Worm (Caenorhabditis elegans): ENCODE data around the gene F49C12.2.

F49C12.2 gene

ce11 chrIV:9333007-9333406 is 34.0 kb upstream of the F49C12.2 start:
- no peak for TF ChIP-seq K09A11.1 (tag; optimal IDR thresholded peaks at IDR 0.05; ENCODE audit: insufficient read depth)
- peak; percentile 49 for TF ChIP-seq elt-2 (tag; optimal IDR thresholded peaks at IDR 0.05)

- TF ChIP-seq unc-55 (GFP tag; optimal IDR thresholded peaks at IDR 0.05) (no peak), F13H6.1 (tag; optimal IDR thresholded peaks at IDR 0.05) (no peak), mec-3 (tag; optimal IDR thresholded peaks at IDR 0.05; ENCODE audit: borderline replicate concordance) (no peak), zip-5 (tag; optimal IDR thresholded peaks at IDR 0.05) (no peak), fkh-6 (tag; optimal IDR thresholded peaks at IDR 0.05) (no peak), fkh-10 (GFP tag; optimal IDR thresholded peaks at IDR 0.05) (no peak), nhr-11 (tag; optimal IDR thresholded peaks at IDR 0.05) (no peak), Y22D7AL.16 (tag; optimal IDR thresholded peaks at IDR 0.05) (no peak), fax-1 (tag; optimal IDR thresholded peaks at IDR 0.05) (no peak), nhr-232 (tag; optimal IDR thresholded peaks at IDR 0.05) (no peak), tbx-2 (tag; optimal IDR thresholded peaks at IDR 0.05) (no peak)
Measured at ce11 chrIV:9330755-9331154, 31.7 kb upstream of the F49C12.2 start, which contains the start of gene nspg-7.1. Gene nspg-7.1 (minus strand): TSS chrIV:9330855.

ce11 chrIV:9327706-9328105 is 28.7 kb upstream of the F49C12.2 start, which contains the start of gene clec-183:
Gene clec-183 (plus strand): TSS chrIV:9328006.
- no peak for TF ChIP-seq elt-2 (tag; optimal IDR thresholded peaks at IDR 0.05)

- TF ChIP-seq mec-3 (tag; optimal IDR thresholded peaks at IDR 0.05; ENCODE audit: borderline replicate concordance) (no peak), ceh-2 (tag; optimal IDR thresholded peaks at IDR 0.05) (no peak), fax-1 (tag; optimal IDR thresholded peaks at IDR 0.05) (no peak), che-1 (tag; optimal IDR thresholded peaks at IDR 0.05) (no peak), ceh-6 (GFP tag; optimal IDR thresholded peaks at IDR 0.05) (no peak), K09A11.1 (tag; optimal IDR thresholded peaks at IDR 0.05; ENCODE audit: insufficient read depth) (no peak), unc-3 (GFP tag; conservative IDR thresholded peaks at IDR 0.05) (no peak), unc-3 (tag; optimal IDR thresholded peaks at IDR 0.05) (no peak), lin-11 (tag; optimal IDR thresholded peaks at IDR 0.05) (no peak), ceh-48 (tag; optimal IDR thresholded peaks at IDR 0.05) (no peak), C08G9.2 (tag; optimal IDR thresholded peaks at IDR 0.05) (no peak), pha-2 (tag; optimal IDR thresholded peaks at IDR 0.05) (no peak)
Measured at ce11 chrIV:9323989-9324506, 25.0 kb upstream of the F49C12.2 start, which contains the start of the genes nspg-11 and F49C12.15. Gene nspg-11 (minus strand): TSS chrIV:9324089. Gene F49C12.15 (plus strand): TSS chrIV:9324456.

- TF ChIP-seq ceh-6 (GFP tag; optimal IDR thresholded peaks at IDR 0.05): no peak
- TF ChIP-seq nhr-232 (tag; optimal IDR thresholded peaks at IDR 0.05): no peak
- no peak for TF ChIP-seq unc-55 (GFP tag; optimal IDR thresholded peaks at IDR 0.05)
- no peak for TF ChIP-seq mec-3 (tag; optimal IDR thresholded peaks at IDR 0.05; ENCODE audit: borderline replicate concordance)
- no peak for TF ChIP-seq pqm-1 (tag; optimal IDR thresholded peaks at IDR 0.05)
- no peak for TF ChIP-seq unc-86 (tag; optimal IDR thresholded peaks at IDR 0.05)
- no peak for TF ChIP-seq rnt-1 (tag; optimal IDR thresholded peaks at IDR 0.05)
- TF ChIP-seq pha-2 (tag; optimal IDR thresholded peaks at IDR 0.05): no peak
- TF ChIP-seq madf-2 (tag; optimal IDR thresholded peaks at IDR 0.05): no peak
- no peak for TF ChIP-seq sdc-2 (tag; optimal IDR thresholded peaks at IDR 0.05)
- TF ChIP-seq ceh-34 (tag; optimal IDR thresholded peaks at IDR 0.05): no peak
- no peak for TF ChIP-seq pha-4 (tag; optimal IDR thresholded peaks at IDR 0.05)
- no peak for TF ChIP-seq fkh-6 (tag; optimal IDR thresholded peaks at IDR 0.05)
Measured at ce11 chrIV:9322489-9322888, 23.4 kb upstream of the F49C12.2 start.

ce11 chrIV:9321039-9321851 is 22.2 kb upstream of the F49C12.2 start, which contains the start of the genes F49C12.12 and vha-17:
Gene F49C12.12 (minus strand): TSS chrIV:9321089.
Gene vha-17 (plus strand): TSS chrIV:9321801.
- TF ChIP-seq ceh-48 (tag; optimal IDR thresholded peaks at IDR 0.05) (peak; percentile 61), ceh-31 (tag; optimal IDR thresholded peaks at IDR 0.05) (no peak), sox-2 (GFP tag; IDR thresholded peaks at IDR 0.05) (no peak)
